Fruit fly (Drosophila melanogaster): ENCODE data around the gene CG34140.

- no peak for TF ChIP-seq HLH106 (tag; optimal IDR thresholded peaks at IDR 0.05)
- TF ChIP-seq brk (GFP tag; optimal IDR thresholded peaks at IDR 0.05) = peak; percentile 15
- TF ChIP-seq CrebA (GFP tag; optimal IDR thresholded peaks at IDR 0.05; ENCODE audit: borderline replicate concordance) = no peak
- TF ChIP-seq h (GFP tag; optimal IDR thresholded peaks at IDR 0.05) = peak; percentile 12
- TF ChIP-seq GATAd (GFP tag; optimal IDR thresholded peaks at IDR 0.05) = no peak
- peak; percentile 11 for TF ChIP-seq tai (GFP tag; optimal IDR thresholded peaks at IDR 0.05)
- no peak for TF ChIP-seq Dfd (GFP tag; optimal IDR thresholded peaks at IDR 0.05)
- no peak for TF ChIP-seq fru (GFP tag; optimal IDR thresholded peaks at IDR 0.05)
Observed at dm6 chr3L:160446-161094, 23.7 kb downstream of the CG34140 start.
